Fruit fly (Drosophila melanogaster) Kc167 (cell line): ENCODE results near the gene CG33270.

ENCODE experiments used
- Sin3A ChIP-seq: fragments of >200 bp; optimal IDR thresholded peaks from 2 replicates; lab custom pipeline; 2018; ENCODE audit warnings: missing external identifiers
- h ChIP-seq: fragments of >200 bp; optimal IDR thresholded peaks from 3 replicates; lab custom pipeline; 2018; ENCODE audit warnings: missing external identifiers
- insv ChIP-seq: fragments of >200 bp; optimal IDR thresholded peaks from 3 replicates; lab custom pipeline; 2018; ENCODE audit warnings: missing external identifiers

- TF ChIP-seq h (lab: Kevin White, UChicago) (no peak), insv (lab: Kevin White, UChicago) (no peak), Sin3A (lab: Kevin White, UChicago) (no peak)
Measured at dm6 chr3L:11542437-11542836, 36.0 kb downstream of the CG33270 start.
